Worm (Caenorhabditis elegans) whole organism, mixed stage, embryonic: ENCODE results near the gene F44D12.8.

Source experiments
- lsy-2 ChIP-seq: fragments of 150-350 bp; optimal IDR thresholded peaks from 2 replicates; lab custom pipeline; 2014; ENCODE audit warnings: missing biosample characterization, missing genetic modification characterization
- nhr-28 ChIP-seq: fragments of 150-350 bp; optimal IDR thresholded peaks from 2 replicates; lab custom pipeline; 2014; ENCODE audit warnings: missing biosample characterization, missing genetic modification characterization
- snpc-4 ChIP-seq: fragments of 150-350 bp; optimal IDR thresholded peaks from 2 replicates; lab custom pipeline; 2014; ENCODE audit warnings: missing biosample characterization, missing genetic modification characterization

ce11 chrIV:9998487-9999218, 24.4 kb upstream of the F44D12.8 start, which contains the start of gene pyp-1:
- TF ChIP-seq nhr-28 (tag; lab: Kevin White, UChicago) (no peak), snpc-4 (tag; lab: Kevin White, UChicago) (no peak), lsy-2 (tag; lab: Kevin White, UChicago) (peak; percentile 54)
